Fruit fly (Drosophila melanogaster): ENCODE results near the gene Dhc36C.

dm6 chr2L:17559275-17559674, 58.1 kb downstream of the Dhc36C start:
- TF ChIP-seq Mnt (GFP tag; optimal IDR thresholded peaks at IDR 0.05): no peak
- no peak for TF ChIP-seq cic (GFP tag; optimal IDR thresholded peaks at IDR 0.05)
- TF ChIP-seq Clk (GFP tag; optimal IDR thresholded peaks at IDR 0.05): no peak
- no peak for TF ChIP-seq CG14711 (tag; optimal IDR thresholded peaks at IDR 0.05)
- TF ChIP-seq CG12768 (GFP tag; optimal IDR thresholded peaks at IDR 0.05): no peak
- no peak for TF ChIP-seq cnc (optimal IDR thresholded peaks at IDR 0.05)
- TF ChIP-seq CG1620 (GFP tag; optimal IDR thresholded peaks at IDR 0.05): no peak
- TF ChIP-seq CG33017 (tag; optimal IDR thresholded peaks at IDR 0.05): no peak
- no peak for TF ChIP-seq CG7045 (GFP tag; optimal IDR thresholded peaks at IDR 0.05)
- no peak for TF ChIP-seq Hr96 (GFP tag; optimal IDR thresholded peaks at IDR 0.05)

Measured in whole organism, adult.